Worm (Caenorhabditis elegans): ENCODE results near the gene far-2.

The far-2 gene

ce11 chrIII:9081763-9082162 is at the start of gene far-2:
TSS of gene far-2 (plus strand) at chrIII:9081828.
- TF ChIP-seq aly-1 (tag; optimal IDR thresholded peaks at IDR 0.05) (no peak), scrt-1 (GFP tag; IDR thresholded peaks at IDR 0.05) (no peak), pes-1 (GFP tag; IDR thresholded peaks at IDR 0.05) (no peak), ceh-13 (GFP tag; optimal IDR thresholded peaks at IDR 0.05) (no peak), ama-1 (optimal IDR thresholded peaks at IDR 0.05) (no peak), F13C5.2 (tag; optimal IDR thresholded peaks at IDR 0.05) (no peak), tra-4 (tag; optimal IDR thresholded peaks at IDR 0.05) (no peak), hmbx-1 (tag; optimal IDR thresholded peaks at IDR 0.05) (no peak), tbx-11 (GFP tag; IDR thresholded peaks at IDR 0.05) (no peak), sea-1 (GFP tag; conservative IDR thresholded peaks at IDR 0.05) (no peak), flt-1 (GFP tag; IDR thresholded peaks at IDR 0.05) (no peak), tbx-37 (GFP tag; conservative IDR thresholded peaks at IDR 0.05) (no peak), hnd-1 (tag; optimal IDR thresholded peaks at IDR 0.05) (no peak)

DNA sequence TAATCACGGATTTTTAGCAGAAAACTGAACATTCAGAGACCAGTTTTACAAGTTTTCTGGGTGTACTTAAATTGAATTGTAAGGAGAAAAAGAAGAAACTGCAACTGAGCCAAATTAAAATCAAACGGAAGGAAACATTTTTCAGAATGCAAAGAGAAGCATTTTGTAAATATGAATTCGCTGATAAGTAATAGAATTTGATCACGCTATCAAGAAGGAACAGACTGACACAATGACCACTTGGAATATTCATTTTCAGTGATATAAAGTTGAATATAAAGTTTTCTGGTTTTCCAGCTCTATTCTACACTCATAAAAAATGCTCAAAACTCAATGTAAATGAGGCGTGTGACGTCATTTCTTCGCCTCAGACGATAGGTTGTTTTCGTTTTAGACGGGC is 47.5 kb upstream of the far-2 start:
- TF ChIP-seq ets-7 (tag; optimal IDR thresholded peaks at IDR 0.05) (no peak), hmbx-1 (tag; optimal IDR thresholded peaks at IDR 0.05) (no peak), pes-1 (GFP tag; IDR thresholded peaks at IDR 0.05) (no peak), sea-1 (GFP tag; conservative IDR thresholded peaks at IDR 0.05) (no peak), tra-4 (tag; optimal IDR thresholded peaks at IDR 0.05) (no peak), B0310.2 (tag; optimal IDR thresholded peaks at IDR 0.05) (no peak), flt-1 (GFP tag; IDR thresholded peaks at IDR 0.05) (no peak), hnd-1 (tag; optimal IDR thresholded peaks at IDR 0.05) (no peak), tbx-11 (GFP tag; IDR thresholded peaks at IDR 0.05) (no peak), F13C5.2 (tag; optimal IDR thresholded peaks at IDR 0.05) (no peak), aly-1 (tag; optimal IDR thresholded peaks at IDR 0.05) (no peak), ceh-13 (GFP tag; optimal IDR thresholded peaks at IDR 0.05) (no peak), scrt-1 (GFP tag; IDR thresholded peaks at IDR 0.05) (no peak)

DNA sequence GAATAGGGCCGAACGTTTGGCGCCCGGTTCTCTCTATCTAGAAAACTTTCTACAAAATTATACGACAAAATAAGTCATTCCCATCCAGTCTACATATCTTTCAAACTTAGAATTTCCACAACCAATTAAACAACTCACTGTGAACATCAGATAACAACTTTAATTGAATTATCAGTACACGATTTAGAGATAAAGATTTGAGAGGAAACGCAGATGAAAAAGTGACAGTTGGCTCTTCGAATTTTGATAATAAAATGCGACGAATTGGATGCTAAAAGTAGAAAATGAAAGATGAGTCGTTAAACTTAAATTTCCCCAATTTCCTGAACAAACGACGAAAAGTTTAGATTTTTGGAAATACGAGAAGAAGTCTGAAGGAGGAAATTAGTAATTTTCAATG is 46.6 kb upstream of the far-2 start:
- TF ChIP-seq aly-1 (tag; optimal IDR thresholded peaks at IDR 0.05) (no peak), sea-1 (GFP tag; conservative IDR thresholded peaks at IDR 0.05) (no peak), ceh-13 (GFP tag; optimal IDR thresholded peaks at IDR 0.05) (no peak), hmg-4 (GFP tag; optimal IDR thresholded peaks at IDR 0.05) (no peak), scrt-1 (GFP tag; IDR thresholded peaks at IDR 0.05) (no peak), pes-1 (GFP tag; IDR thresholded peaks at IDR 0.05) (no peak), ceh-36 (tag; optimal IDR thresholded peaks at IDR 0.05) (no peak), F13C5.2 (tag; optimal IDR thresholded peaks at IDR 0.05) (no peak), tbx-37 (GFP tag; conservative IDR thresholded peaks at IDR 0.05) (no peak), hmbx-1 (tag; optimal IDR thresholded peaks at IDR 0.05) (no peak), tbx-11 (GFP tag; IDR thresholded peaks at IDR 0.05) (no peak), flt-1 (GFP tag; IDR thresholded peaks at IDR 0.05) (no peak), tra-4 (tag; optimal IDR thresholded peaks at IDR 0.05) (no peak), ama-1 (optimal IDR thresholded peaks at IDR 0.05) (no peak), hnd-1 (tag; optimal IDR thresholded peaks at IDR 0.05) (no peak), ets-7 (tag; optimal IDR thresholded peaks at IDR 0.05) (no peak), B0310.2 (tag; optimal IDR thresholded peaks at IDR 0.05) (no peak)

ce11 chrIII:9037658-9038057 is 44.0 kb upstream of the far-2 start, which contains the start of gene R107.9:
TSS of gene R107.9 (plus strand) at chrIII:9037958.
- TF ChIP-seq ceh-36 (tag; optimal IDR thresholded peaks at IDR 0.05): no peak
- no peak for TF ChIP-seq aly-1 (tag; optimal IDR thresholded peaks at IDR 0.05)
- TF ChIP-seq B0310.2 (tag; optimal IDR thresholded peaks at IDR 0.05): no peak
- no peak for TF ChIP-seq F13C5.2 (tag; optimal IDR thresholded peaks at IDR 0.05)
- no peak for TF ChIP-seq sea-1 (GFP tag; conservative IDR thresholded peaks at IDR 0.05)
- TF ChIP-seq hnd-1 (tag; optimal IDR thresholded peaks at IDR 0.05): no peak
- TF ChIP-seq tbx-37 (GFP tag; conservative IDR thresholded peaks at IDR 0.05): no peak
- no peak for TF ChIP-seq ama-1 (optimal IDR thresholded peaks at IDR 0.05)
- TF ChIP-seq flt-1 (GFP tag; IDR thresholded peaks at IDR 0.05): no peak
- TF ChIP-seq ceh-13 (GFP tag; optimal IDR thresholded peaks at IDR 0.05): no peak
- no peak for TF ChIP-seq scrt-1 (GFP tag; IDR thresholded peaks at IDR 0.05)
- TF ChIP-seq hmbx-1 (tag; optimal IDR thresholded peaks at IDR 0.05): no peak
- no peak for TF ChIP-seq pes-1 (GFP tag; IDR thresholded peaks at IDR 0.05)
- no peak for TF ChIP-seq ets-7 (tag; optimal IDR thresholded peaks at IDR 0.05)
- no peak for TF ChIP-seq tbx-11 (GFP tag; IDR thresholded peaks at IDR 0.05)
- no peak for TF ChIP-seq tra-4 (tag; optimal IDR thresholded peaks at IDR 0.05)
- TF ChIP-seq hmg-4 (GFP tag; optimal IDR thresholded peaks at IDR 0.05): no peak

- TF ChIP-seq sea-1 (GFP tag; conservative IDR thresholded peaks at IDR 0.05): no peak
- TF ChIP-seq ceh-13 (GFP tag; optimal IDR thresholded peaks at IDR 0.05): no peak
- no peak for TF ChIP-seq hmbx-1 (tag; optimal IDR thresholded peaks at IDR 0.05)
- TF ChIP-seq ceh-36 (tag; optimal IDR thresholded peaks at IDR 0.05): no peak
- TF ChIP-seq B0310.2 (tag; optimal IDR thresholded peaks at IDR 0.05): no peak
- no peak for TF ChIP-seq ets-7 (tag; optimal IDR thresholded peaks at IDR 0.05)
- TF ChIP-seq aly-1 (tag; optimal IDR thresholded peaks at IDR 0.05): no peak
- TF ChIP-seq tbx-11 (GFP tag; IDR thresholded peaks at IDR 0.05): no peak
- no peak for TF ChIP-seq flt-1 (GFP tag; IDR thresholded peaks at IDR 0.05)
Measured at ce11 chrIII:9043200-9043599, 38.4 kb upstream of the far-2 start, which contains the start of gene nac-2. TSS of gene nac-2 (minus strand) at chrIII:9043300.

- TF ChIP-seq flt-1 (GFP tag; IDR thresholded peaks at IDR 0.05) (no peak), hnd-1 (tag; optimal IDR thresholded peaks at IDR 0.05) (no peak), pes-1 (GFP tag; IDR thresholded peaks at IDR 0.05) (no peak), ceh-13 (GFP tag; optimal IDR thresholded peaks at IDR 0.05) (no peak), hmg-4 (GFP tag; optimal IDR thresholded peaks at IDR 0.05) (no peak)
Measured at ce11 chrIII:9045838-9046237, 35.8 kb upstream of the far-2 start, which contains the start of gene R107.2. TSS of gene R107.2 (minus strand) at chrIII:9045938.

DNA sequence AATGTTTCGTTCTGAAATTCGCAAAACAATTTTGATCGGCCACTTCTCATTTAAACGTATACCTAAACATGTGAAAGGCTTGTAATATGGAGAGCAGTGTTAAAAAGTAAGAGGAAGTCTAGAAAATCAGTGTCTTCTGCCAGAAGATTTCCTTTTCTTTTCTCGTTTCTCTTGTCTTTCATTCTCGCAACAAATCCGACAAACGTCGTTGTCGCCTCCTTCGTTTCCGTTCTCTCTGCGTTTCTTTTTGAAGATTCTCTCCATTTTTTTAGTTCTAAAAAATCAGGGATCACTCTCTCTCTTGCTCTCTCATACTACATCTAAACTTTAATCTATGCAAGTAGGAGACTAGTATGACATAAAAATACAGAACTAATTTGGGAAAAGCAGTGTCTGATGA is 34.4 kb upstream of the far-2 start:
- TF ChIP-seq sea-1 (GFP tag; conservative IDR thresholded peaks at IDR 0.05) (no peak), ama-1 (optimal IDR thresholded peaks at IDR 0.05) (no peak), aly-1 (tag; optimal IDR thresholded peaks at IDR 0.05) (no peak), flt-1 (GFP tag; IDR thresholded peaks at IDR 0.05) (no peak), ceh-36 (tag; optimal IDR thresholded peaks at IDR 0.05) (no peak), hmg-4 (GFP tag; optimal IDR thresholded peaks at IDR 0.05) (no peak), pes-1 (GFP tag; IDR thresholded peaks at IDR 0.05) (no peak), hmbx-1 (tag; optimal IDR thresholded peaks at IDR 0.05) (no peak), F13C5.2 (tag; optimal IDR thresholded peaks at IDR 0.05) (no peak), ceh-13 (GFP tag; optimal IDR thresholded peaks at IDR 0.05) (no peak), tbx-11 (GFP tag; IDR thresholded peaks at IDR 0.05) (no peak), tra-4 (tag; optimal IDR thresholded peaks at IDR 0.05) (no peak)

Measured in whole organism, early embryonic.